Worm (Caenorhabditis elegans) whole organism, young adult: Measurements from ENCODE around the gene fem-3.

Source experiments
- C17E4.6 ChIP-seq: fragments of 200-800 bp; sonication (Bioruptor generic); IDR thresholded peaks from 2 replicates; pipeline ENCODE4 v1.3.6; 2022; ENCODE audit warnings: missing genetic modification reagents, missing genetic modification characterization, missing compliant biosample characterization
- F22D6.2 ChIP-seq: sonication (generic microtip); optimal IDR thresholded peaks from 2 replicates; lab custom pipeline; 2016; ENCODE audit warnings: mild to moderate bottlenecking, missing genetic modification characterization, missing compliant biosample characterization
- F23B12.7 ChIP-seq: sonication (generic microtip); optimal IDR thresholded peaks from 2 replicates; lab custom pipeline; 2017; ENCODE audit warnings: missing genetic modification characterization, mild to moderate bottlenecking, missing compliant biosample characterization, antibody characterized with exemption, moderate library complexity; ENCODE audit not compliant: insufficient read depth
- F33H1.4 ChIP-seq: fragments of 200-800 bp; sonication (Bioruptor generic); IDR thresholded peaks from 2 replicates; pipeline ENCODE4 v1.3.6; 2022; ENCODE audit warnings: missing genetic modification reagents, missing genetic modification characterization, missing compliant biosample characterization
- F37B4.10 ChIP-seq: fragments of 200-800 bp; sonication (Bioruptor generic); IDR thresholded peaks from 2 replicates; pipeline ENCODE4 v1.3.6; 2022; ENCODE audit warnings: missing genetic modification characterization, missing compliant biosample characterization
- F39B2.1 ChIP-seq: fragments of 200-800 bp; sonication (Bioruptor generic); IDR thresholded peaks from 2 replicates; pipeline ENCODE4 v1.3.6; 2022; ENCODE audit warnings: missing genetic modification reagents, missing genetic modification characterization, missing compliant biosample characterization
- F55B11.4 ChIP-seq: sonication (generic microtip); optimal IDR thresholded peaks from 2 replicates; lab custom pipeline; 2016; ENCODE audit warnings: missing compliant biosample characterization, missing genetic modification characterization, borderline replicate concordance; ENCODE audit not compliant: insufficient read depth
- F57A8.1 ChIP-seq: fragments of 200-800 bp; sonication (Bioruptor generic); optimal IDR thresholded peaks from 2 replicates; lab custom pipeline; 2018; ENCODE audit warnings: mild to moderate bottlenecking, missing genetic modification characterization, moderate library complexity, missing compliant biosample characterization
- T26A5.8 ChIP-seq: sonication (generic microtip); optimal IDR thresholded peaks from 2 replicates; lab custom pipeline; 2016; ENCODE audit warnings: missing genetic modification characterization, missing compliant biosample characterization
- Y79H2A.3 ChIP-seq: fragments of 200-800 bp; sonication (Bioruptor generic); conservative IDR thresholded peaks from 2 replicates; pipeline ENCODE4 v1.3.6; 2022; ENCODE audit warnings: missing genetic modification reagents, missing genetic modification characterization, missing compliant biosample characterization
- Y95B8A.8 ChIP-seq: fragments of 200-800 bp; sonication (Bioruptor generic); IDR thresholded peaks from 2 replicates; pipeline ENCODE4 v1.3.6; 2022; ENCODE audit warnings: missing genetic modification reagents, missing genetic modification characterization, missing compliant biosample characterization
- akir-1 ChIP-seq: fragments of 200-800 bp; sonication (Bioruptor generic); optimal IDR thresholded peaks from 2 replicates; lab custom pipeline; 2018; ENCODE audit warnings: mild to moderate bottlenecking, missing genetic modification characterization, moderate library complexity, missing compliant biosample characterization
- ama-1 ChIP-seq, 3 experiments: fragments of 150-350 bp in 1 of 3; sonication (generic microtip) in 2 of 3; optimal IDR thresholded peaks; 2 replicates each; lab custom pipeline; 2014 to 2018; ENCODE audit warnings: missing biosample characterization in 2 of 3, missing genetic modification characterization in 2 of 3, missing genetic modification reagents in 2 of 3
- attf-3 ChIP-seq: fragments of 200-800 bp; sonication (Bioruptor generic); conservative IDR thresholded peaks from 2 replicates; pipeline ENCODE4 v1.3.6; 2022; ENCODE audit warnings: missing genetic modification reagents, missing genetic modification characterization, missing compliant biosample characterization
- attf-5 ChIP-seq: fragments of 200-800 bp; sonication (Bioruptor generic); optimal IDR thresholded peaks from 2 replicates; lab custom pipeline; 2018; ENCODE audit warnings: mild to moderate bottlenecking, missing genetic modification characterization, missing compliant biosample characterization
- bed-1 ChIP-seq: fragments of 200-800 bp; sonication (Bioruptor generic); IDR thresholded peaks from 2 replicates; pipeline ENCODE4 v1.3.6; 2022; ENCODE audit warnings: missing genetic modification reagents, missing genetic modification characterization, missing compliant biosample characterization
- ccch-3 ChIP-seq: fragments of 200-800 bp; sonication (Bioruptor generic); optimal IDR thresholded peaks from 2 replicates; lab custom pipeline; 2018; ENCODE audit warnings: mild to moderate bottlenecking, missing genetic modification characterization, missing compliant biosample characterization
- ceh-40 ChIP-seq: fragments of 200-800 bp; sonication (Bioruptor generic); IDR thresholded peaks from 2 replicates; pipeline ENCODE4 v1.3.6; 2022; ENCODE audit warnings: missing genetic modification characterization, missing compliant biosample characterization
- egl-44 ChIP-seq: fragments of 200-800 bp; sonication (Bioruptor generic); IDR thresholded peaks from 2 replicates; pipeline ENCODE4 v1.3.6; 2022; ENCODE audit warnings: missing genetic modification reagents, missing genetic modification characterization, missing compliant biosample characterization
- egrh-3 ChIP-seq: fragments of 200-800 bp; sonication (Bioruptor generic); IDR thresholded peaks from 2 replicates; pipeline ENCODE4 v1.3.6; 2022; ENCODE audit warnings: missing genetic modification reagents, missing genetic modification characterization, missing compliant biosample characterization
- ets-4 ChIP-seq: fragments of 200-800 bp; sonication (Bioruptor generic); optimal IDR thresholded peaks from 2 replicates; lab custom pipeline; 2018; ENCODE audit warnings: mild to moderate bottlenecking, missing genetic modification characterization, missing compliant biosample characterization
- hsf-1 ChIP-seq: fragments of 200-800 bp; sonication (Bioruptor generic); IDR thresholded peaks from 2 replicates; pipeline ENCODE4 v1.3.6; 2022; ENCODE audit warnings: missing genetic modification reagents, missing genetic modification characterization, missing compliant biosample characterization
- let-526 ChIP-seq: fragments of 200-800 bp; sonication (Bioruptor generic); IDR thresholded peaks from 2 replicates; pipeline ENCODE4 v1.3.6; 2022; ENCODE audit warnings: missing genetic modification reagents, missing genetic modification characterization, missing compliant biosample characterization
- lin-26 ChIP-seq: fragments of 200-800 bp; sonication (Bioruptor generic); IDR thresholded peaks from 2 replicates; pipeline ENCODE4 v1.3.6; 2022; ENCODE audit warnings: missing genetic modification reagents, missing genetic modification characterization, missing compliant biosample characterization
- lin-35 ChIP-seq, 3 experiments: fragments of 150-350 bp in 2 of 3; sonication (generic microtip) in 1 of 3; optimal IDR thresholded peaks; 2 replicates each; lab custom pipeline; 2014 to 2018; ENCODE audit warnings: missing biosample characterization in 3 of 3, missing genetic modification characterization in 3 of 3, missing genetic modification reagents in 3 of 3
- lin-54 ChIP-seq: fragments of 200-800 bp; sonication (Bioruptor generic); optimal IDR thresholded peaks from 2 replicates; lab custom pipeline; 2018; ENCODE audit warnings: mild to moderate bottlenecking, missing genetic modification characterization, missing compliant biosample characterization
- nfya-2 ChIP-seq: fragments of 200-800 bp; sonication (Bioruptor generic); IDR thresholded peaks from 2 replicates; pipeline ENCODE4 v1.3.6; 2022; ENCODE audit warnings: missing genetic modification reagents, missing genetic modification characterization, missing compliant biosample characterization
- nfyb-1 ChIP-seq: fragments of 200-800 bp; sonication (Bioruptor generic); IDR thresholded peaks from 2 replicates; pipeline ENCODE4 v1.3.6; 2022; ENCODE audit warnings: missing genetic modification reagents, missing genetic modification characterization, missing compliant biosample characterization
- nhr-120 ChIP-seq: fragments of 200-800 bp; sonication (Bioruptor generic); IDR thresholded peaks from 2 replicates; pipeline ENCODE4 v1.3.6; 2022; ENCODE audit warnings: missing genetic modification characterization, missing compliant biosample characterization
- nhr-80 ChIP-seq: sonication (generic microtip); optimal IDR thresholded peaks from 2 replicates; lab custom pipeline; 2016; ENCODE audit warnings: missing genetic modification characterization, missing compliant biosample characterization
- rpc-1 ChIP-seq, 2 experiments: fragments of 150-350 bp in 1 of 2; sonication (generic microtip) in 1 of 2; optimal IDR thresholded peaks; 2 replicates each; lab custom pipeline; 2014 to 2018; ENCODE audit warnings: missing biosample characterization in 1 of 2, missing genetic modification characterization in 1 of 2, missing genetic modification reagents in 1 of 2, missing genotype in 1 of 2
- snpc-1.3 ChIP-seq: sonication (generic microtip); optimal IDR thresholded peaks from 2 replicates; lab custom pipeline; 2017; ENCODE audit warnings: missing genetic modification characterization, mild to moderate bottlenecking, missing compliant biosample characterization, antibody characterized with exemption, moderate library complexity, missing genotype, missing genetic modification reagents; ENCODE audit not compliant: insufficient read depth
- tbx-9 ChIP-seq: sonication (generic microtip); optimal IDR thresholded peaks from 2 replicates; lab custom pipeline; 2016; ENCODE audit warnings: borderline replicate concordance, missing genetic modification characterization, inconsistent platforms, missing compliant biosample characterization
- unc-130 ChIP-seq: sonication (generic microtip); optimal IDR thresholded peaks from 2 replicates; lab custom pipeline; 2016; ENCODE audit warnings: missing genetic modification reagents, missing genetic modification characterization, missing compliant biosample characterization
- ztf-25 ChIP-seq: fragments of 200-800 bp; sonication (Bioruptor generic); IDR thresholded peaks from 2 replicates; pipeline ENCODE4 v1.3.6; 2022; ENCODE audit warnings: missing genetic modification reagents, missing genetic modification characterization, missing compliant biosample characterization

The fem-3 gene

DNA sequence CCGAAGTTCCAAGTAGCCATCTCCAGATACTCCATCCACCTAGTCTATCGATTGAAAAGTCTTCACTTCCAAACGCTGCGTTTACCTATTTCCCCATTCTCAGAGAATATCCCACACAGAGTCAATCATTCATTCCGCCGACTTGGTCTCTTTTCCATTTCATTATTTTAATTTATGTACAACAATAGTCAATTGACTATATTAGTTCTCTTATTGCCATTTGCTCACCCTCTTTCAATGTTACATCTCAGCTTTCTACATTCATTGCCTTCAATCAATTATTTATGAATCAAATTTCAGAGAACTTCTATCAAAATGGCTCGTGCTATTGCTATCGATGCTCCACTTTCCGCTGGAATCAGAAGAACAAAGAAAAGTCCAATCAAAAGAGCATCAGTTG, 3.9 kb downstream of the fem-3 start, which contains the start of gene aly-1:
aly-1 (plus strand) TSS at position 301 of the 400 bp plus-strand sequence.
- TF ChIP-seq F23B12.7 (tag; lab: Kevin White, UChicago) (no peak), F55B11.4 (tag; lab: Kevin White, UChicago) (no peak), C17E4.6 (GFP tag; lab: Robert Waterston, UW) (no peak), egl-44 (GFP tag; lab: Robert Waterston, UW) (no peak), ccch-3 (no peak), rpc-1 (optimal IDR thresholded peaks at IDR 0.05; lab: Kevin White, UChicago) (no peak), rpc-1 (tag; optimal IDR thresholded peaks at IDR 0.05; lab: Kevin White, UChicago) (no peak), lin-35 (GFP tag; optimal IDR thresholded peaks at IDR 0.05; lab: Kevin White, UChicago) (no peak), ztf-25 (GFP tag; lab: Robert Waterston, UW) (no peak), F37B4.10 (no peak)

DNA sequence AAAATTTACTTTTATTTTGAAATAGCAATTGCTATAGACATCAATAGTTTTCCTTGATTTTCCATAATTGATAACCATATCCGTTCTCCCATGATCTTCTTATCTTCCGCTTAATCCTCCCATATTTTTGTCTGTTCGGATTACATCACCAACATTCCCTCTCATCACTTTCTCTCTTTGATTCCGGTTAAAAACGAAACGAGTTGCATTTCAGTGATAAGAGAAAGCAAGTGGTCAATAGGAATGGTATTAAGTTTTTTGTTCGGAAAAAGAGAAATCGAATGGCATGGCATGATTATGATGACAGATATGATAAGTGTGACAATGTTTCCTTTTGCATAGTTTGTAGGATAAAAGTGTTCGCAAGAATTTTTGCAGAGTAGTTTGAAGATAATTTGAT, 7.3 kb downstream of the fem-3 start:
- TF ChIP-seq nhr-80 (tag; lab: Kevin White, UChicago) = peak; percentile 85
- TF ChIP-seq attf-3 = no peak
- no peak for TF ChIP-seq let-526 (GFP tag; lab: Robert Waterston, UW)
- TF ChIP-seq F57A8.1 (GFP tag; lab: Kevin White, UChicago) = no peak
- TF ChIP-seq egrh-3 (GFP tag; lab: Robert Waterston, UW) = no peak
- TF ChIP-seq ets-4 (GFP tag; lab: Kevin White, UChicago) = peak; percentile 46
- TF ChIP-seq, all 124 proteins: peak for 2

DNA sequence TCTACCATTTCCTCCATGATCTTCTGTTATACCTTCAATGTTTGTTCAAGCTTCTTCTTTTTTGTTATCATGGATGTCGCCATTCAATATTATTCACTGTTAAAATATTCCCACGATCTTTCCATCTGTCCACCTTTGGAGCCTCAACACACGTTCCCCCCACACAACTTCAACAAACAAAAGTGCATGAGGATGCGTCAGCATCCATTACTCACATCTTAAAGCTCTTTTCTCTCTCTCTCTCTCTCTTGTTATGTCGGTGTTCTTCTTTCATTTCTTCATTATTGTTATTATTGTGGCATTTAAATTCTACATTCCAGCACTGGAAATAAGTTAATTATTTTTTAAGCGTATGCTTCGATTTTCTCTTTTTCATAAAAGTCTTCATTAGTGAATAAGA, 9.3 kb downstream of the fem-3 start:
- TF ChIP-seq nfyb-1 (no peak), akir-1 (GFP tag; lab: Kevin White, UChicago) (no peak), ama-1 (optimal IDR thresholded peaks at IDR 0.05; lab: Kevin White, UChicago) (no peak), ama-1 (GFP tag; optimal IDR thresholded peaks at IDR 0.05; lab: Kevin White, UChicago) (no peak), hsf-1 (GFP tag; lab: Robert Waterston, UW) (no peak), Y95B8A.8 (GFP tag; lab: Robert Waterston, UW) (no peak), lin-26 (GFP tag; lab: Robert Waterston, UW) (no peak), ceh-40 (GFP tag; lab: Robert Waterston, UW) (no peak), attf-5 (no peak), nfya-2 (GFP tag; lab: Robert Waterston, UW) (no peak), lin-54 (GFP tag; lab: Kevin White, UChicago) (no peak), F22D6.2 (tag; lab: Kevin White, UChicago) (no peak), bed-1 (GFP tag; lab: Robert Waterston, UW) (no peak), T26A5.8 (tag; lab: Kevin White, UChicago) (no peak), Y79H2A.3 (GFP tag; lab: Robert Waterston, UW) (no peak), tbx-9 (tag; lab: Kevin White, UChicago) (no peak), unc-130 (GFP tag; lab: Kevin White, UChicago) (no peak), F33H1.4 (GFP tag; lab: Robert Waterston, UW) (no peak), nhr-120 (GFP tag; lab: Robert Waterston, UW) (no peak), F39B2.1 (GFP tag; lab: Robert Waterston, UW) (no peak), snpc-1.3 (tag; lab: Kevin White, UChicago) (no peak)
